Fruit fly (Drosophila melanogaster) whole organism, larva: Measurements from ENCODE around the gene Grip84.

Experiments
- noc ChIP-seq: fragments of 200-800 bp; sonication (Bioruptor generic); optimal IDR thresholded peaks from 3 replicates; lab custom pipeline; 2019; ENCODE audit warnings: missing biosample characterization, mild to moderate bottlenecking, missing genetic modification characterization, moderate library complexity

Gene Grip84

dm6 chrX:19590070-19590469 is 24.5 kb upstream of the Grip84 start, which contains the start of gene CG14219:
CG14219 (minus strand) TSS chrX:19590170.
- no peak for TF ChIP-seq noc (tag; lab: Kevin White, UChicago)

- no peak for TF ChIP-seq noc (tag; lab: Kevin White, UChicago)
Measured at dm6 chrX:19585142-19585541, 19.6 kb upstream of the Grip84 start.

- TF ChIP-seq noc (tag; lab: Kevin White, UChicago): no peak
Measured at dm6 chrX:19583317-19583716, 17.8 kb upstream of the Grip84 start, which contains the start of gene CG14204. CG14204 (plus strand) TSS chrX:19583617.

- no peak for TF ChIP-seq noc (tag; lab: Kevin White, UChicago)
Measured at dm6 chrX:19582732-19583131, 17.2 kb upstream of the Grip84 start.

dm6 chrX:19581881-19582280 is 16.3 kb upstream of the Grip84 start, which contains the start of gene CG14218:
CG14218 (minus strand) TSS chrX:19581981.
- TF ChIP-seq noc (tag; lab: Kevin White, UChicago): no peak

- no peak for TF ChIP-seq noc (tag; lab: Kevin White, UChicago)
Measured at dm6 chrX:19579648-19580301, 14.2 kb upstream of the Grip84 start, which contains the start of gene Tao. Tao (minus strand) TSS chrX:19579800.

- TF ChIP-seq noc (tag; lab: Kevin White, UChicago): no peak
Measured at dm6 chrX:19578908-19579647, 13.5 kb upstream of the Grip84 start.

dm6 chrX:19577940-19578632 is 12.5 kb upstream of the Grip84 start:
- no peak for TF ChIP-seq noc (tag; lab: Kevin White, UChicago)

- no peak for TF ChIP-seq noc (tag; lab: Kevin White, UChicago)
Measured at dm6 chrX:19573687-19574086, 8.1 kb upstream of the Grip84 start.

- TF ChIP-seq noc (tag; lab: Kevin White, UChicago): no peak
Measured at dm6 chrX:19549570-19549969, 16.0 kb downstream of the Grip84 start.

dm6 chrX:19548438-19548837 is 17.1 kb downstream of the Grip84 start:
- no peak for TF ChIP-seq noc (tag; lab: Kevin White, UChicago)

- TF ChIP-seq noc (tag; lab: Kevin White, UChicago): no peak
Measured at dm6 chrX:19547382-19547781, 18.2 kb downstream of the Grip84 start, which contains the start of gene CG32532. CG32532 (minus strand) TSS chrX:19547482.

dm6 chrX:19546658-19547038 is 18.9 kb downstream of the Grip84 start:
- TF ChIP-seq noc (tag; lab: Kevin White, UChicago): no peak

- TF ChIP-seq noc (tag; lab: Kevin White, UChicago): no peak
Measured at dm6 chrX:19545865-19546657, 19.5 kb downstream of the Grip84 start.

dm6 chrX:19535394-19535793 is 30.2 kb downstream of the Grip84 start:
- no peak for TF ChIP-seq noc (tag; lab: Kevin White, UChicago)
